Fruit fly (Drosophila melanogaster): ENCODE data around the gene Vps60.

dm6 chr3L:17637809-17638208, 16.4 kb upstream of the Vps60 start:
- TF ChIP-seq CTCF (optimal IDR thresholded peaks at IDR 0.05) = no peak
- no peak for TF ChIP-seq CG8478 (optimal IDR thresholded peaks at IDR 0.05)

Data from S2 (cell line).